In genomic region chr3R:23300091-23300918, dm6 we compare ENCODE assay signal across 2 fruit fly cellular contexts.
TF ChIP-seq lines count a peak whose summit lies in the region.

No protein-coding gene starts in this region.

TF ChIP-seq in whole organism, embryonic, 481 proteins besides CTCF, POLR2A, EP300 and RAD21 (continued from another document and continues in another):
- peak; percentile 64 for TF ChIP-seq gsb-n (tag; optimal IDR thresholded peaks at IDR 0.05; lab: Kevin White, UChicago)
- peak; percentile 3 for TF ChIP-seq jumu (GFP tag; optimal IDR thresholded peaks at IDR 0.05; lab: Kevin White, UChicago)
- 0 out of 3 replicates have a peak, but pooled peaks have one; percentile 13 for TF ChIP-seq CG2199 (GFP tag; IDR thresholded peaks at IDR 0.05; lab: Robert Waterston, UW)
- TF ChIP-seq fd96Cb (tag; optimal IDR thresholded peaks at IDR 0.05; lab: Kevin White, UChicago) = no peak
- peak; percentile 31 for TF ChIP-seq Atf3 (GFP tag; optimal IDR thresholded peaks at IDR 0.05; lab: Kevin White, UChicago)
- no peak for TF ChIP-seq trem (tag; optimal IDR thresholded peaks at IDR 0.05; lab: Kevin White, UChicago)
- TF ChIP-seq Taf1 (GFP tag; IDR thresholded peaks at IDR 0.05; lab: Robert Waterston, UW) = no peak
- peak; percentile 78 for TF ChIP-seq gem (tag; optimal IDR thresholded peaks at IDR 0.05; lab: Kevin White, UChicago)
- TF ChIP-seq prd (optimal IDR thresholded peaks at IDR 0.05; lab: Kevin White, UChicago) = no peak
- TF ChIP-seq prd (GFP tag; IDR thresholded peaks at IDR 0.05; lab: Robert Waterston, UW) = peak; percentile 48; the same call in 2 of the 3 replicates
- TF ChIP-seq Lim3 (GFP tag; IDR thresholded peaks at IDR 0.05; lab: Robert Waterston, UW) = no peak
- no peak for TF ChIP-seq CG10267 (tag; optimal IDR thresholded peaks at IDR 0.05; lab: Kevin White, UChicago)
- no peak for TF ChIP-seq CG5180 (GFP tag; optimal IDR thresholded peaks at IDR 0.05; lab: Kevin White, UChicago)
- peak; percentile 42 for TF ChIP-seq CG15601 (tag; optimal IDR thresholded peaks at IDR 0.05; lab: Kevin White, UChicago)
- TF ChIP-seq Xbp1 (GFP tag; optimal IDR thresholded peaks at IDR 0.05; lab: Kevin White, UChicago) = peak; percentile 43
- peak; percentile 51 for TF ChIP-seq CG10209 (GFP tag; optimal IDR thresholded peaks at IDR 0.05; lab: Kevin White, UChicago)
- no peak for TF ChIP-seq CG31441 (GFP tag; IDR thresholded peaks at IDR 0.05; lab: Robert Waterston, UW)
- TF ChIP-seq D (optimal IDR thresholded peaks at IDR 0.05; lab: Kevin White, UChicago) = peak; percentile 46
- TF ChIP-seq D (GFP tag; optimal IDR thresholded peaks at IDR 0.05; lab: Kevin White, UChicago) = no peak
- TF ChIP-seq CG4360 (GFP tag; IDR thresholded peaks at IDR 0.05; lab: Robert Waterston, UW) = peak; percentile 94
- TF ChIP-seq ap (GFP tag; IDR thresholded peaks at IDR 0.05; lab: Robert Waterston, UW) = 0 out of 2 replicates have a peak, but pooled peaks have one; percentile 17
- TF ChIP-seq CG4820 (GFP tag; optimal IDR thresholded peaks at IDR 0.05; lab: Kevin White, UChicago) = no peak
- peak; percentile 39 for TF ChIP-seq Hr3 (GFP tag; optimal IDR thresholded peaks at IDR 0.05; lab: Kevin White, UChicago)
- no peak for TF ChIP-seq E2f2 (GFP tag; IDR thresholded peaks at IDR 0.05; lab: Robert Waterston, UW)
- TF ChIP-seq CG1024 (GFP tag; IDR thresholded peaks at IDR 0.05; lab: Robert Waterston, UW) = no peak
- TF ChIP-seq Atf-2 (GFP tag; optimal IDR thresholded peaks at IDR 0.05; lab: Kevin White, UChicago) = peak; percentile 10
- no peak for TF ChIP-seq CG11085 (GFP tag; IDR thresholded peaks at IDR 0.05; lab: Robert Waterston, UW)
- no peak for TF ChIP-seq CG14050 (GFP tag; IDR thresholded peaks at IDR 0.05; lab: Robert Waterston, UW)
- TF ChIP-seq CG16815 (GFP tag; optimal IDR thresholded peaks at IDR 0.05; lab: Kevin White, UChicago) = peak; percentile 70
- no peak for TF ChIP-seq Ptx1 (GFP tag; IDR thresholded peaks at IDR 0.05; lab: Robert Waterston, UW)
- no peak for TF ChIP-seq fru (optimal IDR thresholded peaks at IDR 0.05; lab: Kevin White, UChicago)
- TF ChIP-seq CG7556 (GFP tag; optimal IDR thresholded peaks at IDR 0.05; lab: Kevin White, UChicago) = peak; percentile 46
- TF ChIP-seq odd (GFP tag; optimal IDR thresholded peaks at IDR 0.05; lab: Kevin White, UChicago) = peak; percentile 6
- TF ChIP-seq CG6791 (GFP tag; IDR thresholded peaks at IDR 0.05; lab: Robert Waterston, UW; ENCODE audit: partially characterized antibody) = no peak
- TF ChIP-seq CG1603 (tag; optimal IDR thresholded peaks at IDR 0.05; lab: Kevin White, UChicago) = peak; percentile 64
- TF ChIP-seq CG10979 (tag; optimal IDR thresholded peaks at IDR 0.05; lab: Kevin White, UChicago) = peak; percentile 74
- no peak for TF ChIP-seq emc (GFP tag; optimal IDR thresholded peaks at IDR 0.05; lab: Kevin White, UChicago)
- TF ChIP-seq Oli (tag; optimal IDR thresholded peaks at IDR 0.05; lab: Kevin White, UChicago) = peak; percentile 32
- TF ChIP-seq CG13424 (tag; optimal IDR thresholded peaks at IDR 0.05; lab: Kevin White, UChicago) = peak; percentile 16
- TF ChIP-seq eyg (GFP tag; optimal IDR thresholded peaks at IDR 0.05; lab: Kevin White, UChicago) = no peak
- peak in 1 of 2 experiments; percentile 5 for TF ChIP-seq dpn (GFP tag; optimal IDR thresholded peaks at IDR 0.05; lab: Kevin White, UChicago)
- peak; percentile 3 for TF ChIP-seq PHDP (tag; optimal IDR thresholded peaks at IDR 0.05; lab: Kevin White, UChicago)
- no peak for TF ChIP-seq CG8089 (GFP tag; optimal IDR thresholded peaks at IDR 0.05; lab: Kevin White, UChicago)
- TF ChIP-seq Sry-δ (GFP tag; optimal IDR thresholded peaks at IDR 0.05; lab: Kevin White, UChicago) = no peak
- TF ChIP-seq ATbp (GFP tag; optimal IDR thresholded peaks at IDR 0.05; lab: Kevin White, UChicago) = peak; percentile 20
- TF ChIP-seq Ada2b (GFP tag; IDR thresholded peaks at IDR 0.05; lab: Robert Waterston, UW) = no peak
- no peak for TF ChIP-seq tgo (GFP tag; IDR thresholded peaks at IDR 0.05; lab: Robert Waterston, UW)
- TF ChIP-seq dmrt11E (tag; optimal IDR thresholded peaks at IDR 0.05; lab: Kevin White, UChicago) = peak; percentile 91
- TF ChIP-seq bigmax (GFP tag; optimal IDR thresholded peaks at IDR 0.05; lab: Kevin White, UChicago) = no peak
- TF ChIP-seq unpg (GFP tag; optimal IDR thresholded peaks at IDR 0.05; lab: Kevin White, UChicago) = peak; percentile 52
- TF ChIP-seq CG17912 (GFP tag; optimal IDR thresholded peaks at IDR 0.05; lab: Kevin White, UChicago) = no peak
- TF ChIP-seq CG2116 (GFP tag; optimal IDR thresholded peaks at IDR 0.05; lab: Kevin White, UChicago) = peak; percentile 27
- TF ChIP-seq CG10462 (GFP tag; optimal IDR thresholded peaks at IDR 0.05; lab: Kevin White, UChicago) = peak; percentile 38
- peak; percentile 48 for TF ChIP-seq Ssrp (tag; optimal IDR thresholded peaks at IDR 0.05; lab: Kevin White, UChicago)
- peak; percentile 18; the same call in 1 of the 2 replicates for TF ChIP-seq lmd (GFP tag; IDR thresholded peaks at IDR 0.05; lab: Robert Waterston, UW)
- TF ChIP-seq Dad (GFP tag; optimal IDR thresholded peaks at IDR 0.05; lab: Kevin White, UChicago) = no peak
- TF ChIP-seq CG8388 (GFP tag; optimal IDR thresholded peaks at IDR 0.05; lab: Kevin White, UChicago) = peak; percentile 62
- TF ChIP-seq lola (GFP tag; optimal IDR thresholded peaks at IDR 0.05; lab: Kevin White, UChicago) = peak in 1 of 3 experiments; percentile 82
- peak; percentile 60 for TF ChIP-seq CG18262 (tag; optimal IDR thresholded peaks at IDR 0.05; lab: Kevin White, UChicago)
- TF ChIP-seq CG17359 (tag; optimal IDR thresholded peaks at IDR 0.05; lab: Kevin White, UChicago) = no peak
- no peak for TF ChIP-seq CG3726 (GFP tag; IDR thresholded peaks at IDR 0.05; lab: Robert Waterston, UW)
- TF ChIP-seq CG17361 (GFP tag; IDR thresholded peaks at IDR 0.05; lab: Robert Waterston, UW) = peak; percentile 36; the same call in 1 of the 3 replicates
- TF ChIP-seq CG2678 (tag; optimal IDR thresholded peaks at IDR 0.05; lab: Kevin White, UChicago) = peak; percentile 17
- no peak for TF ChIP-seq CG9797 (GFP tag; optimal IDR thresholded peaks at IDR 0.05; lab: Kevin White, UChicago)
- no peak for TF ChIP-seq fd3F (GFP tag; optimal IDR thresholded peaks at IDR 0.05; lab: Kevin White, UChicago)
- TF ChIP-seq CG4424 (GFP tag; optimal IDR thresholded peaks at IDR 0.05; lab: Kevin White, UChicago) = peak; percentile 48
- peak; percentile 47 for TF ChIP-seq grau (tag; optimal IDR thresholded peaks at IDR 0.05; lab: Kevin White, UChicago)

TF ChIP-seq in whole organism, prepupa, 60 proteins besides CTCF, POLR2A, EP300 and RAD21 (continued from another document):
- TF ChIP-seq Eip78C (GFP tag; lab: Kevin White, UChicago) (peak; percentile 75), Ets96B (tag; optimal IDR thresholded peaks at IDR 0.05; lab: Kevin White, UChicago) (peak; percentile 41), CG8632 (GFP tag; optimal IDR thresholded peaks at IDR 0.05; lab: Kevin White, UChicago) (peak; percentile 47), CG7368 (GFP tag; optimal IDR thresholded peaks at IDR 0.05; lab: Kevin White, UChicago) (no peak), CG6276 (GFP tag; optimal IDR thresholded peaks at IDR 0.05; lab: Kevin White, UChicago) (no peak), fd59A (GFP tag; optimal IDR thresholded peaks at IDR 0.05; lab: Kevin White, UChicago) (no peak), Hr39 (GFP tag; optimal IDR thresholded peaks at IDR 0.05; lab: Kevin White, UChicago) (peak; percentile 64), cyc (GFP tag; optimal IDR thresholded peaks at IDR 0.05; lab: Kevin White, UChicago) (no peak), svp (GFP tag; lab: Kevin White, UChicago) (no peak), CG6808 (GFP tag; optimal IDR thresholded peaks at IDR 0.05; lab: Kevin White, UChicago) (no peak), esn (GFP tag; optimal IDR thresholded peaks at IDR 0.05; lab: Kevin White, UChicago) (peak; percentile 70), CG8119 (GFP tag; IDR thresholded peaks at IDR 0.05; lab: Robert Waterston, UW) (no peak), pdm3 (GFP tag; optimal IDR thresholded peaks at IDR 0.05; lab: Kevin White, UChicago) (peak; percentile 46), net (GFP tag; optimal IDR thresholded peaks at IDR 0.05; lab: Kevin White, UChicago) (peak; percentile 18), CG6163 (GFP tag; IDR thresholded peaks at IDR 0.05; lab: Robert Waterston, UW) (peak; percentile 47; the same call in 1 of the 3 replicates), eg (GFP tag; IDR thresholded peaks at IDR 0.05; lab: Robert Waterston, UW) (no peak), CG10631 (GFP tag; optimal IDR thresholded peaks at IDR 0.05; lab: Kevin White, UChicago) (peak; percentile 52), Sox15 (GFP tag; optimal IDR thresholded peaks at IDR 0.05; lab: Kevin White, UChicago) (peak; percentile 13), topi (GFP tag; optimal IDR thresholded peaks at IDR 0.05; lab: Kevin White, UChicago) (no peak), CG11762 (GFP tag; optimal IDR thresholded peaks at IDR 0.05; lab: Kevin White, UChicago; ENCODE audit: insufficient read depth) (no peak), Hr38 (GFP tag; optimal IDR thresholded peaks at IDR 0.05; lab: Kevin White, UChicago) (no peak), CG3919 (GFP tag; optimal IDR thresholded peaks at IDR 0.05; lab: Kevin White, UChicago) (no peak), CG3032 (tag; optimal IDR thresholded peaks at IDR 0.05; lab: Kevin White, UChicago) (no peak), Blimp-1 (GFP tag; optimal IDR thresholded peaks at IDR 0.05; lab: Kevin White, UChicago) (no peak), CG6854 (GFP tag; optimal IDR thresholded peaks at IDR 0.05; lab: Kevin White, UChicago) (no peak), ss (GFP tag; optimal IDR thresholded peaks at IDR 0.05; lab: Kevin White, UChicago) (no peak), CG4318 (GFP tag; optimal IDR thresholded peaks at IDR 0.05; lab: Kevin White, UChicago) (no peak), fkh (GFP tag; optimal IDR thresholded peaks at IDR 0.05; lab: Kevin White, UChicago) (no peak), CG11902 (GFP tag; optimal IDR thresholded peaks at IDR 0.05; lab: Kevin White, UChicago) (no peak), CG1621 (tag; optimal IDR thresholded peaks at IDR 0.05; lab: Kevin White, UChicago) (no peak), CG16779 (tag; optimal IDR thresholded peaks at IDR 0.05; lab: Kevin White, UChicago) (no peak), lz (GFP tag; optimal IDR thresholded peaks at IDR 0.05; lab: Kevin White, UChicago) (peak; percentile 51), OdsH (GFP tag; optimal IDR thresholded peaks at IDR 0.05; lab: Kevin White, UChicago) (peak; percentile 43), dac (GFP tag; optimal IDR thresholded peaks at IDR 0.05; lab: Kevin White, UChicago) (no peak), Sox14 (GFP tag; optimal IDR thresholded peaks at IDR 0.05; lab: Kevin White, UChicago) (peak; percentile 39), dsx (GFP tag; optimal IDR thresholded peaks at IDR 0.05; lab: Kevin White, UChicago; ENCODE audit: poor library complexity, severe bottlenecking) (no peak)
